Fruit fly (Drosophila melanogaster): Measurements from ENCODE around the gene CG18558.

Gene CG18558

DNA sequence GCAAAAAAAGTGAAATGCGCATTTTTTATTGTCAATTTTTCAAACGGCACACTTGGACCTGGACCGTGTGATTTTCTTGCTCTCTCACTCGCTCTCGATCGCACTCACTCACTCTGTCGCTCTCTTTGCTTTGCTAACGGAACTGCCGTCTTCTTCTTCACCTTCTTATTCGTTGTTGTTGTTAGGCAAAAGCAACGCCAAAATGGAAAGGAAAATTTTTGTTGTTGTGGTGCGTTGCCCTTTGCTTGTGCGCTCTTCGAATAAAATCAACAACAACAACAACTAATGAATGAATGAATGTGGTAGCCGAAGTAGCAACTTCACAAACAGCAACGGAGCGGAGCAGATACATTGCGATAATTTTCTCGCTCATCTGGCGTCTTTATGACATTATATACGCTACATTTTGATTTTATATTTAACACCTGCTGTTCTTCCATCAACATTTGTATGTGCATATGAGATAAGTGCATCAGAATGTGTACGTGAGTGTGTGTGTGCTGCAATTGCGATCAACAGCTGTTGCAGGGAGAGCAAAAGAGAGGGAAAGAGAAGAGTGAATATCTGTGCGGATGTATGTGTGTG lies 44.6 kb upstream of the CG18558 start (continued):
- TF ChIP-seq zen (tag; optimal IDR thresholded peaks at IDR 0.05) (peak; percentile 34), CG3163 (GFP tag; optimal IDR thresholded peaks at IDR 0.05) (peak; percentile 64), eve (GFP tag; optimal IDR thresholded peaks at IDR 0.05) (peak in 1 of 2 experiments; percentile 84)

DNA sequence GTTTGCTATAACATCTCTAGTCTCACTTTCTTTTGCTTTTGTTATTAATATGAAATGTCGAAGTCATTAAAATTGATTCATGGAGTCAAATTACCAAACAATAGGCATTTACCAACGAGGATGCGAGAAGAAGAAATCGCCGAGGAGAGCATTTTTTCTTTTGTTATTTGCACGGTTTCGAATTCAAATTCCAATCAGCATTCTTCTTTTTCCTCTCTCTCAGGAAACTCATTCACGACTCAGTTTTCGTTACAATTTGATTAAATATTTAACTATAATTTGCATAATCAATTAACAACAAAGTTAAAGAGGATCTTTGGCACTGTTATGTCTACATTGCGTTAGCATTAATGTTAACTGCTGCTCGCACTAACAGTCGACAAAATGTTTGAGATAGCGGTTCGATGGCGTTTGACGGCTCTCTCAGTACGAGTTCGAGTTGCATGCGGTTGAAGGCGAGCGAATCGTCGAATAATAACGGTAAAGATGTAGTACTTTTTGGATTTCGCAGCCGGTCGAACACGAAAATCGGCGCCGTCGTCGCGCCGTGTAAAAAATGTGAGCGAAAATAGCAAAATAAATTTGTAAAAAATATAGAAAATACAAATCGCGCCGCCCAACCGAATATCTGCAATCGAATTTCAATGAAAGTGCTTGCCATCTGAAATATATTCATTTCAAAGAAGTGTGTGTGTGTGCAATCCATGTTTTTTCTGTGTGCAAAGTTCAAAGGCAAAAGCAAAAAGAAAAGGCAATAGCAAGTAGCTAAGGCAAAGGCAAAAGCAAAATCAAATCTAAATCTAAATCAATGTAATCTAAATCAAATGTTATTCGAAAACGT lies 43.7 kb upstream of the CG18558 start:
- peak; percentile 22; the same call in 1 of the 2 replicates for TF ChIP-seq CG4360 (GFP tag; IDR thresholded peaks at IDR 0.05)
- TF ChIP-seq CG1792 (GFP tag; optimal IDR thresholded peaks at IDR 0.05), result no peak
- no peak for TF ChIP-seq sna (GFP tag; IDR thresholded peaks at IDR 0.05; ENCODE audit: partially characterized antibody)
- peak; percentile 81 for TF ChIP-seq sens (GFP tag)
- TF ChIP-seq Deaf1 (tag; optimal IDR thresholded peaks at IDR 0.05), result peak; percentile 1
- no peak for TF ChIP-seq dan (GFP tag; IDR thresholded peaks at IDR 0.05)
- no peak for TF ChIP-seq B-H1 (GFP tag; IDR thresholded peaks at IDR 0.05)
- peak in 1 of 2 experiments; percentile 19 for TF ChIP-seq Trl (optimal IDR thresholded peaks at IDR 0.05)
- no peak for TF ChIP-seq Trl (GFP tag; optimal IDR thresholded peaks at IDR 0.05)
- peak; percentile 42 for TF ChIP-seq Jarid2 (GFP tag; optimal IDR thresholded peaks at IDR 0.05)
- TF ChIP-seq ems (GFP tag; optimal IDR thresholded peaks at IDR 0.05), result no peak
- no peak for TF ChIP-seq Adf1 (GFP tag; IDR thresholded peaks at IDR 0.05)
- no peak for TF ChIP-seq PHDP (tag; optimal IDR thresholded peaks at IDR 0.05)
- no peak for TF ChIP-seq CG32532 (GFP tag; IDR thresholded peaks at IDR 0.05)
- TF ChIP-seq CG5180 (GFP tag; optimal IDR thresholded peaks at IDR 0.05), result peak; percentile 99
- TF ChIP-seq Med (GFP tag), result peak; percentile 1

DNA sequence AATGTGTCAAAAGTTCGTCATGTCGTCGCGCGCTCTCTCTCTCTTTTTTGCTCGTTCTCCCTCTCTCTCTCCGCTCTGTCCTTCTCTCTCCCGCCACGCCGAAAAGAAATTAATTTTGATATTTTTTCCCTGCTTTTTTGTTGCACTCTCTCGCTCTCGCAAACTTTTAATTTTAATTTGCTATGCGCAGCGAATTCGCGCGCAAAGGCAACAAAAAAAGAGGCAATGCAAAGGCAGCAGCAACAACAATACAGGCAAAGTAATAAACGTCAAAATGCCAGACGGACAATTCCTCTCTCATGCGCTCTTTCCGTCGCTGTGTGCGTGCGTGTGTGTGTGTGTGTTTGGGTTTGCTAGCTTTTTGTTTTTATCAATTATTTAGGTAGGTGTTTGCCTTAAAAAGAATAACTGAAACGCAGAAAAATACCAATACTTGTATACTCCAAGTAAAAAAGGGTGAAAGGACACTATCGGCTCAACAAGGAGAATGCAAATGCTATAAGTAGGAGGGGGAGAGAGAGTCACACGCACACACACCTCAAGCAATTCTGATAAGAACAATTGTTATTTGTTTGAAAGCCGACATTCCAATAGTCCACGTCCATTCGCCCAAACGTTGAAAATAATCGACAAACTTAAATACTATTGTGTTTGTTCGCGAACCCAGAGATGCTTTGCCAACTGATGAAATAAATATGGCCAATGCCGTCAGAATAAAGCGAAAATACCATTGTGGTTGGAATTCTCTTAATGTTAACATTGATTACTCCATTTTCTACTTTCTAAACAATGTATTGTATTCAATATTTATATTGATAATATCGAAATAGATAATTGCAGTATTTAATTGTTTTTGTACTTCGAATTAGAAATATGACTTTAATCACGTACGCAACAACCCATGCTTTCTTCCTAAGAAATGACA lies 42.6 kb upstream of the CG18558 start:
- TF ChIP-seq Dll (GFP tag; IDR thresholded peaks at IDR 0.05; ENCODE audit: partially characterized antibody) (peak; percentile 38; the same call in 1 of the 4 replicates), Med (GFP tag) (peak; percentile 14), Trl (optimal IDR thresholded peaks at IDR 0.05) (peak; percentile 94 to 99), Trl (GFP tag; optimal IDR thresholded peaks at IDR 0.05) (peak; percentile 48), sqz (GFP tag; optimal IDR thresholded peaks at IDR 0.05) (peak; percentile 32), CG2129 (GFP tag; IDR thresholded peaks at IDR 0.05; ENCODE audit: partially characterized antibody) (no peak), bsh (GFP tag; optimal IDR thresholded peaks at IDR 0.05) (peak in 1 of 2 experiments; percentile 29), cg (GFP tag; optimal IDR thresholded peaks at IDR 0.05) (peak; percentile 68), Elba2 (GFP tag; optimal IDR thresholded peaks at IDR 0.05) (peak; percentile 73), CG30403 (GFP tag; optimal IDR thresholded peaks at IDR 0.05) (no peak), HmgZ (tag; optimal IDR thresholded peaks at IDR 0.05) (peak; percentile 14), CG7372 (GFP tag; IDR thresholded peaks at IDR 0.05) (no peak), nerfin-1 (tag; optimal IDR thresholded peaks at IDR 0.05) (peak; percentile 77), sd (tag; optimal IDR thresholded peaks at IDR 0.05) (peak; percentile 72), nom (GFP tag; optimal IDR thresholded peaks at IDR 0.05) (peak; percentile 83), abd-A (tag; optimal IDR thresholded peaks at IDR 0.05) (peak; percentile 77), cato (GFP tag; optimal IDR thresholded peaks at IDR 0.05; ENCODE audit: borderline replicate concordance) (no peak), CG1832 (GFP tag; optimal IDR thresholded peaks at IDR 0.05) (peak; percentile 36), chinmo (GFP tag; IDR thresholded peaks at IDR 0.05; ENCODE audit: partially characterized antibody) (peak; percentile 94; the same call in 3 of the 4 replicates), ewg (GFP tag; optimal IDR thresholded peaks at IDR 0.05) (peak; percentile 48), unc-4 (GFP tag; IDR thresholded peaks at IDR 0.05; ENCODE audit: partially characterized antibody) (0 out of 2 replicates have a peak, but pooled peaks have one; percentile 17), gro (GFP tag; optimal IDR thresholded peaks at IDR 0.05) (peak; percentile 13), CG5180 (GFP tag; optimal IDR thresholded peaks at IDR 0.05) (peak; percentile 90), hkb (optimal IDR thresholded peaks at IDR 0.05) (no peak), hkb (GFP tag; IDR thresholded peaks at IDR 0.05) (0 out of 2 replicates have a peak, but pooled peaks have one; percentile 34), ATbp (GFP tag; optimal IDR thresholded peaks at IDR 0.05) (peak; percentile 5), MESR4 (GFP tag; optimal IDR thresholded peaks at IDR 0.05) (no peak)
